ENCODE assay signal across 3 fruit fly cellular contexts in genomic region chr3R:23057390-23057789, dm6.
TF ChIP-seq lines count a peak whose summit lies in the region.

No protein-coding gene starts in this region.

- TF ChIP-seq CTCF in whole organism, embryonic (GFP tag; optimal IDR thresholded peaks at IDR 0.05; lab: Kevin White, UChicago) = no peak

TF ChIP-seq in whole organism, adult, 20 proteins besides CTCF, POLR2A, EP300 and RAD21:
- TF ChIP-seq cnc (optimal IDR thresholded peaks at IDR 0.05; lab: Kevin White, UChicago) = no peak
- no peak for TF ChIP-seq CG7101 (tag; optimal IDR thresholded peaks at IDR 0.05; lab: Kevin White, UChicago)
- peak; percentile 2 for TF ChIP-seq bab1 (GFP tag; optimal IDR thresholded peaks at IDR 0.05; lab: Kevin White, UChicago)
- TF ChIP-seq CG1620 (GFP tag; optimal IDR thresholded peaks at IDR 0.05; lab: Kevin White, UChicago) = no peak
- TF ChIP-seq CG12768 (GFP tag; optimal IDR thresholded peaks at IDR 0.05; lab: Kevin White, UChicago) = no peak

TF ChIP-seq in whole organism, embryonic, 481 proteins besides CTCF, POLR2A, EP300 and RAD21:
- no peak for TF ChIP-seq sens-2 (GFP tag; IDR thresholded peaks at IDR 0.05; lab: Robert Waterston, UW)
- no peak for TF ChIP-seq vfl (GFP tag; optimal IDR thresholded peaks at IDR 0.05; lab: Kevin White, UChicago)
- TF ChIP-seq cato (GFP tag; optimal IDR thresholded peaks at IDR 0.05; lab: Kevin White, UChicago; ENCODE audit: borderline replicate concordance) = no peak
- TF ChIP-seq Adf1 (GFP tag; IDR thresholded peaks at IDR 0.05; lab: Robert Waterston, UW) = peak; percentile 93
- TF ChIP-seq Vsx1 (GFP tag; optimal IDR thresholded peaks at IDR 0.05; lab: Kevin White, UChicago) = no peak
- no peak for TF ChIP-seq tup (GFP tag; optimal IDR thresholded peaks at IDR 0.05; lab: Kevin White, UChicago)
- TF ChIP-seq CG11398 (GFP tag; optimal IDR thresholded peaks at IDR 0.05; lab: Kevin White, UChicago) = no peak
- no peak for TF ChIP-seq zen2 (GFP tag; IDR thresholded peaks at IDR 0.05; lab: Robert Waterston, UW; ENCODE audit: partially characterized antibody)
- no peak for TF ChIP-seq gfzf (GFP tag; optimal IDR thresholded peaks at IDR 0.05; lab: Kevin White, UChicago)
- no peak for TF ChIP-seq org-1 (GFP tag; optimal IDR thresholded peaks at IDR 0.05; lab: Kevin White, UChicago)
- no peak for TF ChIP-seq CG4854 (GFP tag; optimal IDR thresholded peaks at IDR 0.05; lab: Kevin White, UChicago)
- TF ChIP-seq inv (GFP tag; IDR thresholded peaks at IDR 0.05; lab: Robert Waterston, UW; ENCODE audit: partially characterized antibody) = no peak
- no peak for TF ChIP-seq chn (GFP tag; optimal IDR thresholded peaks at IDR 0.05; lab: Kevin White, UChicago)
- peak; percentile 72 for TF ChIP-seq Med (GFP tag; lab: Kevin White, UChicago)
- no peak for TF ChIP-seq sna (GFP tag; IDR thresholded peaks at IDR 0.05; lab: Robert Waterston, UW; ENCODE audit: partially characterized antibody)
- no peak for TF ChIP-seq Deaf1 (tag; optimal IDR thresholded peaks at IDR 0.05; lab: Kevin White, UChicago)
- no peak for TF ChIP-seq Asciz (GFP tag; optimal IDR thresholded peaks at IDR 0.05; lab: Kevin White, UChicago)
- TF ChIP-seq crol (GFP tag; IDR thresholded peaks at IDR 0.05; lab: Robert Waterston, UW) = no peak
- no peak for TF ChIP-seq ase (GFP tag; IDR thresholded peaks at IDR 0.05; lab: Robert Waterston, UW)
- TF ChIP-seq Dip3 (GFP tag; optimal IDR thresholded peaks at IDR 0.05; lab: Kevin White, UChicago) = no peak
- no peak for TF ChIP-seq CG18262 (tag; optimal IDR thresholded peaks at IDR 0.05; lab: Kevin White, UChicago)
- TF ChIP-seq grn (GFP tag; optimal IDR thresholded peaks at IDR 0.05; lab: Kevin White, UChicago) = no peak
- no peak for TF ChIP-seq E2f1 (GFP tag; IDR thresholded peaks at IDR 0.05; lab: Robert Waterston, UW)
- TF ChIP-seq pfk (GFP tag; optimal IDR thresholded peaks at IDR 0.05; lab: Kevin White, UChicago) = peak; percentile 29
- no peak for TF ChIP-seq CG30431 (GFP tag; optimal IDR thresholded peaks at IDR 0.05; lab: Kevin White, UChicago)
- 0 out of 3 replicates have a peak, but pooled peaks have one; percentile 42 for TF ChIP-seq CG11456 (GFP tag; IDR thresholded peaks at IDR 0.05; lab: Robert Waterston, UW)
- TF ChIP-seq Ravus (GFP tag; IDR thresholded peaks at IDR 0.05; lab: Robert Waterston, UW) = no peak
- TF ChIP-seq CG14050 (GFP tag; IDR thresholded peaks at IDR 0.05; lab: Robert Waterston, UW) = no peak
- peak; percentile 10 for TF ChIP-seq sd (tag; optimal IDR thresholded peaks at IDR 0.05; lab: Kevin White, UChicago)
- TF ChIP-seq da (GFP tag; optimal IDR thresholded peaks at IDR 0.05; lab: Kevin White, UChicago) = no peak
- TF ChIP-seq CG8359 (GFP tag; optimal IDR thresholded peaks at IDR 0.05; lab: Kevin White, UChicago; ENCODE audit: borderline replicate concordance) = no peak
- no peak for TF ChIP-seq MTF-1 (GFP tag; optimal IDR thresholded peaks at IDR 0.05; lab: Kevin White, UChicago; ENCODE audit: borderline replicate concordance)
- no peak for TF ChIP-seq gsb (GFP tag; IDR thresholded peaks at IDR 0.05; lab: Robert Waterston, UW)
- no peak for TF ChIP-seq CG15073 (GFP tag; optimal IDR thresholded peaks at IDR 0.05; lab: Kevin White, UChicago)
- TF ChIP-seq CG8478 (optimal IDR thresholded peaks at IDR 0.05; lab: Kevin White, UChicago) = no peak
- no peak for TF ChIP-seq pnt (GFP tag; optimal IDR thresholded peaks at IDR 0.05; lab: Kevin White, UChicago)
- 0 out of 2 replicates have a peak, but pooled peaks have one; percentile 9 for TF ChIP-seq MBD-R2 (GFP tag; IDR thresholded peaks at IDR 0.05; lab: Robert Waterston, UW)
- peak; percentile 14 for TF ChIP-seq Jarid2 (GFP tag; optimal IDR thresholded peaks at IDR 0.05; lab: Kevin White, UChicago)
- no peak for TF ChIP-seq dimm (GFP tag; IDR thresholded peaks at IDR 0.05; lab: Robert Waterston, UW)
- TF ChIP-seq ap (GFP tag; IDR thresholded peaks at IDR 0.05; lab: Robert Waterston, UW) = no peak
- no peak for TF ChIP-seq Dp (GFP tag; optimal IDR thresholded peaks at IDR 0.05; lab: Kevin White, UChicago)
- no peak for TF ChIP-seq cg (GFP tag; optimal IDR thresholded peaks at IDR 0.05; lab: Kevin White, UChicago)

TF ChIP-seq in whole organism, wandering third instar larva, 38 proteins besides CTCF, POLR2A, EP300 and RAD21:
- no peak for TF ChIP-seq CG9705 (GFP tag; optimal IDR thresholded peaks at IDR 0.05; lab: Kevin White, UChicago)
- peak; percentile 17 for TF ChIP-seq Dif (GFP tag; optimal IDR thresholded peaks at IDR 0.05; lab: Kevin White, UChicago; ENCODE audit: partially characterized antibody)
TF ChIP-seq in whole organism, wandering third instar larva: peak in this region for 1.
